Worm (Caenorhabditis elegans) whole organism, midembryonic: Measurements from ENCODE around the gene sgn-1.

Experiments used
- T22C8.4 ChIP-seq: fragments of 200-800 bp; sonication (Bioruptor generic); IDR thresholded peaks from 2 replicates; pipeline ENCODE4 v1.3.6; 2022; ENCODE audit warnings: missing genetic modification characterization, missing compliant biosample characterization
- cog-1 ChIP-seq: sonication (generic microtip); optimal IDR thresholded peaks from 2 replicates; lab custom pipeline; 2016; ENCODE audit warnings: missing genetic modification characterization, missing compliant biosample characterization
- flt-1 ChIP-seq: fragments of 200-800 bp; sonication (Bioruptor generic); IDR thresholded peaks from 2 replicates; pipeline ENCODE4 v1.3.6; 2022; ENCODE audit warnings: missing genetic modification characterization, missing compliant biosample characterization
- klf-2 ChIP-seq: fragments of 200-800 bp; sonication (Bioruptor generic); conservative IDR thresholded peaks from 2 replicates; pipeline ENCODE4 v1.3.6; 2022; ENCODE audit warnings: missing genetic modification reagents, missing genetic modification characterization, missing compliant biosample characterization
- med-1 ChIP-seq: sonication (generic microtip); optimal IDR thresholded peaks from 2 replicates; lab custom pipeline; 2017; ENCODE audit warnings: missing genetic modification characterization, mild to moderate bottlenecking, missing compliant biosample characterization, antibody characterized with exemption, missing genetic modification reagents; ENCODE audit not compliant: insufficient read depth
- ref-1 ChIP-seq: fragments of 200-800 bp; sonication (Bioruptor generic); conservative IDR thresholded peaks from 2 replicates; pipeline ENCODE4 v1.3.6; 2022; ENCODE audit warnings: missing genetic modification reagents, missing genetic modification characterization, missing compliant biosample characterization
- tab-1 ChIP-seq: fragments of 200-800 bp; sonication (Bioruptor generic); IDR thresholded peaks from 2 replicates; pipeline ENCODE4 v1.3.6; 2022; ENCODE audit warnings: missing genetic modification characterization, missing compliant biosample characterization
- ztf-23 ChIP-seq: fragments of 200-800 bp; sonication (Bioruptor generic); IDR thresholded peaks from 2 replicates; pipeline ENCODE4 v1.3.6; 2022; ENCODE audit warnings: missing genetic modification reagents, missing genetic modification characterization, missing compliant biosample characterization
- ztf-29 ChIP-seq: fragments of 200-800 bp; sonication (Bioruptor generic); IDR thresholded peaks from 2 replicates; pipeline ENCODE4 v1.3.6; 2022; ENCODE audit warnings: missing genetic modification reagents, missing genetic modification characterization, missing compliant biosample characterization

The sgn-1 gene

DNA sequence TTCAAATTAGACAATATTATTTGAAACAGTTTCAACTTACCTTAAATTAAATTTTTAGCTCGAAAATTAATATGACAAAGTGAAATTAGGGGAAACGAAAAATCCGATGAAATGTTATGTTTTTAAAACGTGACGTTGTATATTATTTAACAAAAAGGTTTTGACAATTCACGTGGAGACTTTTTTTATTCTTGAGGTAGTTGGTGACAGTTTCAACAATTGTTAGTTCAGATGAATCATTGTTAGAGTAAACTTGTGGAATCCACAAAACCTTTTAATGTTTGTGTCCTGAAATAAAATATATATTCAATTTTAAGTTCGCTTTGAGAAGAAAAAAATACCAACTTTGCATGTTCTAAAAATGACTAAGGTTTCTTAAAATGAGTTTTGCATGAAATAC, 24.0 kb downstream of the sgn-1 start, which contains the start of gene fut-1:
Gene fut-1, minus strand, starts transcription at position 101 of the 400 bp plus-strand sequence.
- no peak for TF ChIP-seq cog-1 (tag; lab: Kevin White, UChicago)
- no peak for TF ChIP-seq med-1
- TF ChIP-seq ztf-23 = no peak
- no peak for TF ChIP-seq ztf-29 (GFP tag; lab: Robert Waterston, UW)
- TF ChIP-seq flt-1 (GFP tag; lab: Robert Waterston, UW) = no peak
- TF ChIP-seq T22C8.4 (GFP tag; lab: Robert Waterston, UW) = no peak
- no peak for TF ChIP-seq klf-2 (GFP tag; lab: Robert Waterston, UW)
- TF ChIP-seq ref-1 = no peak
- no peak for TF ChIP-seq tab-1 (GFP tag; lab: Robert Waterston, UW)

DNA sequence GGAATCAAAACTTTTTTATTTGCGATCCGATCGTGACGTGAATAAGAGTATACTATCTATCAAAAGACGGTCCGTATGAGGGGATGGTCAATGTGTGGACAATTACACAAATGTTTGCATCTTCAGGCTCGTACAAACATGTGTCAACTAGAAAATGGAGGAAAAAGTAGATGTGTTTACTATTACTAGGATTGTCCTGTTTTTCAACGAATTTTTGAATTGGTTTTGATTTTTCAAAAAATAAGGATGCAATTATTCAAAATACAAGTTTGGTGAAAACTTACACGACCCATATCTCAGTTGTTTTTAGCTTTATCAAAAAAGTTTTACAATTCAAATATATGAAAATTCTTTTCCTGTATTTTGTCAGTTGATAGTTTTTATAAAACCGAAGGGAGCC, 28.2 kb downstream of the sgn-1 start, which contains the start of gene K08F8.7:
Gene K08F8.7, minus strand, starts transcription at position 101 of the 400 bp plus-strand sequence.
- TF ChIP-seq ztf-29 (GFP tag; lab: Robert Waterston, UW) = no peak
- no peak for TF ChIP-seq ztf-23
- TF ChIP-seq T22C8.4 (GFP tag; lab: Robert Waterston, UW) = no peak
- no peak for TF ChIP-seq ref-1
- TF ChIP-seq klf-2 (GFP tag; lab: Robert Waterston, UW) = no peak
- TF ChIP-seq flt-1 (GFP tag; lab: Robert Waterston, UW) = no peak
- TF ChIP-seq cog-1 (tag; lab: Kevin White, UChicago) = no peak
- no peak for TF ChIP-seq med-1
- no peak for TF ChIP-seq tab-1 (GFP tag; lab: Robert Waterston, UW)

DNA sequence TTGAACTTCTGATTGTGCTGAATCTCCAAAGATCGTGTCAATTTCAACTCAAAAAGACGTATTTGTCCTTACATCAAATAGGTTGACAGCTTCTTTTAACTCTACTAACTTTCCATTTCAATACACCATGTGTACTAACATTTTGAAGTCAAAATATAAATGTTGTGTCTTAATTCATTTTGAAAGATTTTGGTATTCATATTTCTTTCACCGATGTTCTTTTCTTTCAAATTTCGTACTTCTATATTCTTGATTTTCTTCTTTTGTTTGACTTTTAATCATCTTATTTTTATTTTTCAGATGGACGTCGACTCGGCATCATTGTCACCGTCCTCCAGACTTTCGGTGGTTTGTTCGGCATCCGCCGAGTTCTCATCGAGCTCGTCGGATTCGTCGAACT, 31.8 kb downstream of the sgn-1 start, which contains the start of gene atf-2:
Gene atf-2, plus strand, starts transcription at position 301 of the 400 bp plus-strand sequence.
- TF ChIP-seq cog-1 (tag; lab: Kevin White, UChicago) (no peak), ztf-29 (GFP tag; lab: Robert Waterston, UW) (no peak), tab-1 (GFP tag; lab: Robert Waterston, UW) (no peak)

DNA sequence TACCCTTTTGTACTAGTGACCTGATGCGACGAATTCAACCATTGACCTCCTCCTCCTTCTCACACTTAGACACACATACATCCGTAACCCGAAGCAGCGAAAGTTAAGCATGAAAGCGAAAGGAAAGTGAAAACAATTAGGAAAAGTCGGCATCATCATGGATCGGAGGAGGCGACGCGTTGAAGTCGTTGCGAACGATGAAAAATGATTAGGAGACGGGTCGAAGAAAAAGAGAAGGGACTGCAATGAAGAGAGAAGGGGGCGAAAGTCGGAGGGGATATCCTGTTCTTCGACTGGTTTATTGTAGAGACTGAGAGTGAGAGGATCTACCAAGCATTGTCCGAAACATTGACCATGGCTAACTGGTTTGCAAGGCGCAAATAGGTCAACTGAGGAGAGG, 32.4 kb downstream of the sgn-1 start:
- TF ChIP-seq med-1 (no peak), ztf-23 (0 out of 2 replicates have a peak, but pooled peaks have one; percentile 18)

DNA sequence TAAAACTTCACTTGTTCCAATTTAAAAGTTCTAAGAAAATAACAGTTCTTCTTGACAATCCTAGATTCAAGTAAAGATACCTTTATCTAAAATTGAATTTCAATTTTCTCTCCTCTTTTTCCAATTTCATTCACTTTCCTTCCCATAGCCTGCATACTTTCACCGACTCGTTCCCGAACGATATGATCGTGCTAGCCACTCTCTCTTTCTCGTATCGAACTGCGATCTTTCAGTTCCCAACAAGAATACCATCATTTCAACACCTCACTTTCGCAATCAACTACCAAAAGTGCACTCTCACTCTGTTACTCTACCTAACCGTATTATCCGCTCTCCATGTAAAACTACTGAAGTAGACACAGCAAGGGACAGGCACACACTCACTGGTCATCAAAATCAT, 33.4 kb downstream of the sgn-1 start:
- no peak for TF ChIP-seq T22C8.4 (GFP tag; lab: Robert Waterston, UW)
- TF ChIP-seq med-1 = no peak
- TF ChIP-seq ztf-29 (GFP tag; lab: Robert Waterston, UW) = no peak
- TF ChIP-seq klf-2 (GFP tag; lab: Robert Waterston, UW) = no peak
- no peak for TF ChIP-seq ref-1
- TF ChIP-seq tab-1 (GFP tag; lab: Robert Waterston, UW) = no peak
- no peak for TF ChIP-seq cog-1 (tag; lab: Kevin White, UChicago)
- no peak for TF ChIP-seq ztf-23
- TF ChIP-seq flt-1 (GFP tag; lab: Robert Waterston, UW) = no peak

DNA sequence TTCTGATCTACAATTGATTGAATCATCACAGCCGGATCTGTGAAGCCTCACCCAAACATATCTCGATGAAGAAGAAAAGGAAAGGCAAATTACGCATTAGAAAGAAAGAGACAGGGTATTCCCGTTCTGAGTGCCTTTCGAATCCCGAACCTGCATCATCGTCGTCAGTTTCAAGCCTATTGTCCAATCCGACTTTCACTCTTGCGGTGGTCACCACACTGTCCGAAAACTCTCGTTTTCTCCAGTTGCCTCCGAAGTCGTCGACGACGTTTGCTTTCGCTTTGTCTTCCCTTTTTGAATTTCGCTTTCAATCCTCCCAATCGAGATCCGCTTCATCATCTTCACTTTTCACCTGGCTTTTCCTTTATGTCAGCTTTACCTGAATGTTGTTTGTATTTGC, 34.4 kb downstream of the sgn-1 start:
- TF ChIP-seq klf-2 (GFP tag; lab: Robert Waterston, UW) (no peak), cog-1 (tag; lab: Kevin White, UChicago) (no peak), tab-1 (GFP tag; lab: Robert Waterston, UW) (no peak), T22C8.4 (GFP tag; lab: Robert Waterston, UW) (no peak), ztf-23 (no peak), flt-1 (GFP tag; lab: Robert Waterston, UW) (no peak), med-1 (no peak), ztf-29 (GFP tag; lab: Robert Waterston, UW) (no peak), ref-1 (no peak)

DNA sequence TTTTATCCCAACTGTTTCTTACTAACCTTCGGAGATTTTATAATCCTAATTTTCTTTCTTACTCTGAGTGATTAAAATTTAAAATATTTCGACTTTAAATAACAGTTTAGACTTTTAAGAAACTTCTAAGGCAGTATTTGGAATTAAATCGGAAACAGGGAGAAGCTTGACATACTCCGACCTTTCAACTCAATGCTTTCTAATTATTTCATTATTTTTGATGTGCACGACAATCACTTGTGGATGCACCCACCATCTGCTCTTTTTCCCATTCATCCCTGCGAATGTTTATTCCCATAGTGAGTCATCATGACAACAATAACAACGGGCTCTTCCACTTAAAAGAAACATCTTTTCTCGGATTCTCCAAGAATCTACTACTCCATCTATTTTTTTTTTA, 34.8 kb downstream of the sgn-1 start:
- TF ChIP-seq klf-2 (GFP tag; lab: Robert Waterston, UW) = no peak
- TF ChIP-seq tab-1 (GFP tag; lab: Robert Waterston, UW) = no peak
- TF ChIP-seq ztf-23 = no peak
- no peak for TF ChIP-seq flt-1 (GFP tag; lab: Robert Waterston, UW)
- TF ChIP-seq cog-1 (tag; lab: Kevin White, UChicago) = no peak
- no peak for TF ChIP-seq med-1
- TF ChIP-seq T22C8.4 (GFP tag; lab: Robert Waterston, UW) = no peak
- no peak for TF ChIP-seq ref-1
- TF ChIP-seq ztf-29 (GFP tag; lab: Robert Waterston, UW) = no peak

DNA sequence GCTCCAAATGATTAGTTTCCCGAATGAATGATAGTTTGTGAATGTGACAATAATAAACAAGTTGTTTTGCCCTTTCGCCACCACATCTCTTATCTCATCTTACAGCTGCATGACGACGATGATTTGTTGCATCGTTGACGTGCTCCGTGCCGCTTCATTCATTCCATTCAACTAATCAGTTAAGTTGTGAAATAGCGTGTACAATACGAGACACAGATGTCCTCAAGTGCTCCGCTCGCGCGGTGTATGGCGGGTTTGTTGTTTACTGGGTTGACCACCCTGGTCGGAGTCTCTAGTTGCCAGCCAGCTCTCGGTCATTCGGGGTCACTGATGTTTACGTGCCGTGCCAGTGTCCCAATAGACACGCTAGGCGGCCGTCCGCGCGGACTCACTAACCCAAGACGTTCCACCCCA, 35.5 kb downstream of the sgn-1 start:
- TF ChIP-seq T22C8.4 (GFP tag; lab: Robert Waterston, UW) = no peak
- peak; percentile 55; the same call in 1 of the 2 replicates for TF ChIP-seq ref-1
- TF ChIP-seq cog-1 (tag; lab: Kevin White, UChicago) = peak; percentile 79
- TF ChIP-seq flt-1 (GFP tag; lab: Robert Waterston, UW) = 0 out of 2 replicates have a peak, but pooled peaks have one; percentile 46
- TF ChIP-seq klf-2 (GFP tag; lab: Robert Waterston, UW) = no peak
- no peak for TF ChIP-seq ztf-29 (GFP tag; lab: Robert Waterston, UW)

DNA sequence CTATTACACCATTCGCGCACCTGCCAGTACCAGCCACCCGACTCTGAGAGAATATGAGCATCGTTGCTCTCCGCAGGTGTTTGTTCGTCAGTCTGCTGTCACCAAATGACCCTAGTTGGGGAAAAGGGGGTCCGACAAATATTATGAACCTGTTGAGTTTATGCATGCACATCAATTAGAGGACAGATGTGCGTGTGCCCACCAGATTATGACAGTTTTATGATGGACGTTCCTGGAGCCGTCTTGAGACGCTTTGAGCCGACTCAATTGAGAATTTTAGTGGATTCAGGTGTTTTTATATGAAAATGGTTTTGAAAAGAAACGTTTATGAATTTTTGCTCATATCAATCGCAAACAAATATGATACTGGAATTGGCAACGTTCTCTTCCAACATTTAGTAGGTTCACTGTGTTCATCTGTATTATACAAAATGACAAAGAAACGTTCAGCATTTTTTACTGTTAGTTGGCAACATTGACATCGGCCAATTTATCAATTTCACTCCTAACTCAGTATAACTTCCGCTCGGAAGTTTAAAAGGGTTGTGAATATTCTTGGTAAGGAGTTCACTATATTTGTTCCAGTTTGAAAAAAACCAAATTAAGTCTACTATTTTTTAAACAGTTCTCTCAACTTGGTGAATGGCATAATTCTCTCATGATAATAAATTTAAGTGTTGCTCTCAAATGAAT, 36.1 kb downstream of the sgn-1 start:
- TF ChIP-seq flt-1 (GFP tag; lab: Robert Waterston, UW) = peak; percentile 63; the same call in 1 of the 2 replicates
- no peak for TF ChIP-seq ref-1
- no peak for TF ChIP-seq ztf-23
- TF ChIP-seq T22C8.4 (GFP tag; lab: Robert Waterston, UW) = no peak

DNA sequence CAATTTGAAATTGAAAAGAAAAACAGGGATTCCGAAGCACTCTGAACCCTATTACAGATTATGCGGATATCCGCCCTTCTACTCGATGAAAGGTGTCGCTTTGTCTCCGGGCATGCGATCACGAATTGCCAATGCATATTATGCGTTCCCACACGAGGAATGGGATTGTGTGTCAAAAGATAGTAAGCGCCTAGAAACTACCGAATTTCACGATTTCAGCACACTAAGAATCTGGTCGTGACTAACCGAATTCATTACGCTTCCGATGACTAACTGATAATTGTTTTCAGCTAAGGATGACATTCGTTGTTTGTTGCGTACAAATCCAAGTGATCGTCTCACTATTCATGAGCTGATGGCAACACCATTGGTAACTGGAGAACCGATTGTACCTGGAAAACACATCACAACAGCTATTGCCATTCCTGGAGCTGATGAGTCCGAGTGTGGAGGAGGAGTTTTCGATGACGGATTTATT, 37.1 kb downstream of the sgn-1 start:
- TF ChIP-seq tab-1 (GFP tag; lab: Robert Waterston, UW) (no peak), T22C8.4 (GFP tag; lab: Robert Waterston, UW) (no peak), klf-2 (GFP tag; lab: Robert Waterston, UW) (no peak), med-1 (no peak), flt-1 (GFP tag; lab: Robert Waterston, UW) (no peak), ztf-23 (no peak), ztf-29 (GFP tag; lab: Robert Waterston, UW) (no peak), ref-1 (no peak), cog-1 (tag; lab: Kevin White, UChicago) (no peak)
